Fruit fly (Drosophila melanogaster): ENCODE data around the gene CG3552.

CG3552 gene

dm6 chr3L:9476829-9477228, 20.7 kb downstream of the CG3552 start, which contains the start of the genes Uch-L5 and Jarid2 (continued):
- TF ChIP-seq CG8944 (GFP tag; optimal IDR thresholded peaks at IDR 0.05) (peak; percentile 29), zfh2 (GFP tag; optimal IDR thresholded peaks at IDR 0.05) (peak; percentile 72), aop (GFP tag; IDR thresholded peaks at IDR 0.05) (no peak), Fer2 (tag; optimal IDR thresholded peaks at IDR 0.05) (no peak), peb (GFP tag; IDR thresholded peaks at IDR 0.05) (no peak), Deaf1 (tag; optimal IDR thresholded peaks at IDR 0.05) (peak; percentile 10), CG16779 (GFP tag; IDR thresholded peaks at IDR 0.05) (no peak), ind (GFP tag; optimal IDR thresholded peaks at IDR 0.05) (peak; percentile 63), fd102C (GFP tag; optimal IDR thresholded peaks at IDR 0.05) (no peak), stc (GFP tag; IDR thresholded peaks at IDR 0.05) (no peak), yki (optimal IDR thresholded peaks at IDR 0.05) (no peak), Dbx (GFP tag; IDR thresholded peaks at IDR 0.05) (0 out of 3 replicates have a peak, but pooled peaks have one; percentile 17), pzg (GFP tag; optimal IDR thresholded peaks at IDR 0.05) (peak; percentile 95), corto (GFP tag; optimal IDR thresholded peaks at IDR 0.05) (no peak), lbe (GFP tag; optimal IDR thresholded peaks at IDR 0.05) (no peak), Vsx1 (GFP tag; optimal IDR thresholded peaks at IDR 0.05) (no peak), C15 (GFP tag; IDR thresholded peaks at IDR 0.05) (no peak), mam (GFP tag; optimal IDR thresholded peaks at IDR 0.05) (peak; percentile 76), Hand (GFP tag; optimal IDR thresholded peaks at IDR 0.05) (no peak), CG15073 (GFP tag; optimal IDR thresholded peaks at IDR 0.05) (no peak), chn (GFP tag; optimal IDR thresholded peaks at IDR 0.05) (peak; percentile 65), CG5953 (GFP tag; IDR thresholded peaks at IDR 0.05) (no peak), CG17186 (GFP tag; optimal IDR thresholded peaks at IDR 0.05) (peak; percentile 75), hth (optimal IDR thresholded peaks at IDR 0.05) (no peak), h (optimal IDR thresholded peaks at IDR 0.05) (no peak), da (GFP tag; optimal IDR thresholded peaks at IDR 0.05) (peak; percentile 37), Ssrp (tag; optimal IDR thresholded peaks at IDR 0.05) (no peak), CG17612 (GFP tag; IDR thresholded peaks at IDR 0.05) (no peak), eve (GFP tag; optimal IDR thresholded peaks at IDR 0.05) (no peak), CG11247 (GFP tag; IDR thresholded peaks at IDR 0.05) (0 out of 2 replicates have a peak, but pooled peaks have one; percentile 6), Adf1 (GFP tag; IDR thresholded peaks at IDR 0.05) (peak; percentile 60), CG6791 (GFP tag; IDR thresholded peaks at IDR 0.05; ENCODE audit: partially characterized antibody) (peak; percentile 38; the same call in 1 of the 3 replicates), Blimp-1 (GFP tag; optimal IDR thresholded peaks at IDR 0.05) (no peak), CG33213 (GFP tag; optimal IDR thresholded peaks at IDR 0.05) (no peak), ro (GFP tag; IDR thresholded peaks at IDR 0.05) (no peak), bab2 (GFP tag; optimal IDR thresholded peaks at IDR 0.05) (peak; percentile 15), Tbp (GFP tag; optimal IDR thresholded peaks at IDR 0.05) (no peak), CG6254 (GFP tag; optimal IDR thresholded peaks at IDR 0.05) (no peak), CG12744 (GFP tag; optimal IDR thresholded peaks at IDR 0.05) (peak; percentile 11), CG10209 (GFP tag; optimal IDR thresholded peaks at IDR 0.05) (peak; percentile 15), grn (GFP tag; optimal IDR thresholded peaks at IDR 0.05) (no peak), CG8388 (GFP tag; optimal IDR thresholded peaks at IDR 0.05) (no peak), gsb-n (tag; optimal IDR thresholded peaks at IDR 0.05) (no peak), Dip3 (GFP tag; optimal IDR thresholded peaks at IDR 0.05) (peak; percentile 29), pita (GFP tag; optimal IDR thresholded peaks at IDR 0.05) (no peak), CG3847 (GFP tag; IDR thresholded peaks at IDR 0.05) (peak; percentile 86), CG4617 (GFP tag; optimal IDR thresholded peaks at IDR 0.05; ENCODE audit: borderline replicate concordance) (peak; percentile 97), Kr (GFP tag; optimal IDR thresholded peaks at IDR 0.05) (no peak), B-H1 (GFP tag; IDR thresholded peaks at IDR 0.05) (no peak), CG12942 (GFP tag; optimal IDR thresholded peaks at IDR 0.05) (peak; percentile 43), CG9609 (GFP tag; optimal IDR thresholded peaks at IDR 0.05) (peak; percentile 25), Antp (GFP tag; optimal IDR thresholded peaks at IDR 0.05) (peak; percentile 78), CG4424 (GFP tag; optimal IDR thresholded peaks at IDR 0.05) (peak; percentile 28)

Measured in whole organism, embryonic.